Fruit fly (Drosophila melanogaster): ENCODE data around the gene CG13984.

CG13984 gene

DNA sequence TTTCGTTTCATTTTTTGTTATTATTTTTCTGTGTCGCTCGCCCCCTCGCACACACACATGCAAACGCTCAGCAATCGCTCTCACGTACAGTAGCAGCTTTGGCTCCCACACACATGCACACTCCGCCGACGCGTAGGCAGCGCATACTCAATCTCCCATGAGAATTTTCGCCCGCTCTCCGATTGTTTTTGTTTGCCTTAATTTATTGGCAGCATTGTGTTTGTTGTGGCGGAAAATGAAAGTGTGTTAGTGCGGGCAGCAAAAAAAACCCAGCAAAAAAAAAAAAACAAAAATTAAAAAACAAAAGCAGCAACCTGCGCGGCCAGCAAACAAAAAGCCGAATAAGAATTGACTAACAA lies 15.7 kb downstream of the CG13984 start:
- TF ChIP-seq topi (GFP tag; optimal IDR thresholded peaks at IDR 0.05) (no peak), CG16779 (tag; optimal IDR thresholded peaks at IDR 0.05) (peak; percentile 90), CG6276 (GFP tag; optimal IDR thresholded peaks at IDR 0.05) (peak; percentile 96), Smox (GFP tag; optimal IDR thresholded peaks at IDR 0.05) (no peak), lz (GFP tag; optimal IDR thresholded peaks at IDR 0.05) (no peak), Lpt (GFP tag; optimal IDR thresholded peaks at IDR 0.05) (peak; percentile 72), fd85E (GFP tag; optimal IDR thresholded peaks at IDR 0.05) (no peak), fd59A (GFP tag; optimal IDR thresholded peaks at IDR 0.05) (peak; percentile 22), Hr4 (GFP tag; optimal IDR thresholded peaks at IDR 0.05) (peak; percentile 35), Sox102F (GFP tag; optimal IDR thresholded peaks at IDR 0.05) (no peak), Blimp-1 (GFP tag; optimal IDR thresholded peaks at IDR 0.05) (peak; percentile 71), CG8119 (GFP tag; IDR thresholded peaks at IDR 0.05) (peak; percentile 85), Ets21C (GFP tag; optimal IDR thresholded peaks at IDR 0.05) (no peak), CG3032 (tag; optimal IDR thresholded peaks at IDR 0.05) (peak; percentile 72), spab (GFP tag; optimal IDR thresholded peaks at IDR 0.05) (no peak), esn (GFP tag; optimal IDR thresholded peaks at IDR 0.05) (peak; percentile 42), CG11762 (GFP tag; optimal IDR thresholded peaks at IDR 0.05; ENCODE audit: insufficient read depth) (peak; percentile 22), CG9139 (GFP tag; optimal IDR thresholded peaks at IDR 0.05) (no peak), CG10631 (GFP tag; optimal IDR thresholded peaks at IDR 0.05) (no peak), svp (GFP tag) (no peak), net (GFP tag; optimal IDR thresholded peaks at IDR 0.05) (no peak), cyc (GFP tag; optimal IDR thresholded peaks at IDR 0.05) (no peak), OdsH (GFP tag; optimal IDR thresholded peaks at IDR 0.05) (no peak), eg (GFP tag; IDR thresholded peaks at IDR 0.05) (peak; percentile 98), vri (GFP tag; optimal IDR thresholded peaks at IDR 0.05) (peak; percentile 68), Eip93F (GFP tag; optimal IDR thresholded peaks at IDR 0.05) (peak; percentile 15), CG8632 (GFP tag; optimal IDR thresholded peaks at IDR 0.05) (no peak), dac (GFP tag; optimal IDR thresholded peaks at IDR 0.05) (peak; percentile 42), CG3919 (GFP tag; optimal IDR thresholded peaks at IDR 0.05) (no peak), dsx (GFP tag; optimal IDR thresholded peaks at IDR 0.05; ENCODE audit: poor library complexity, severe bottlenecking) (no peak), Sox15 (GFP tag; optimal IDR thresholded peaks at IDR 0.05) (no peak), CG6163 (GFP tag; IDR thresholded peaks at IDR 0.05) (peak; percentile 97), CG15336 (GFP tag; IDR thresholded peaks at IDR 0.05) (peak; percentile 85), CG6854 (GFP tag; optimal IDR thresholded peaks at IDR 0.05) (peak; percentile 62), Eip75B (GFP tag; optimal IDR thresholded peaks at IDR 0.05) (no peak), CG7368 (GFP tag; optimal IDR thresholded peaks at IDR 0.05) (no peak), Eip78C (GFP tag) (no peak), CG11902 (GFP tag; optimal IDR thresholded peaks at IDR 0.05) (no peak), Hr39 (GFP tag; optimal IDR thresholded peaks at IDR 0.05) (no peak), Hr38 (GFP tag; optimal IDR thresholded peaks at IDR 0.05) (no peak), achi (GFP tag; optimal IDR thresholded peaks at IDR 0.05) (no peak), CG4318 (GFP tag; optimal IDR thresholded peaks at IDR 0.05) (no peak), CG8319 (GFP tag; optimal IDR thresholded peaks at IDR 0.05) (no peak), CG34406 (GFP tag; optimal IDR thresholded peaks at IDR 0.05) (no peak), CG1621 (tag; optimal IDR thresholded peaks at IDR 0.05) (no peak), acj6 (GFP tag; optimal IDR thresholded peaks at IDR 0.05) (no peak), Sox14 (GFP tag; optimal IDR thresholded peaks at IDR 0.05) (peak; percentile 30), CG6792 (GFP tag; optimal IDR thresholded peaks at IDR 0.05) (no peak), Ets96B (tag; optimal IDR thresholded peaks at IDR 0.05) (peak; percentile 82), fkh (GFP tag; optimal IDR thresholded peaks at IDR 0.05) (no peak), CG10669 (GFP tag; optimal IDR thresholded peaks at IDR 0.05) (peak; percentile 57), Gug (GFP tag; IDR thresholded peaks at IDR 0.05) (peak; percentile 79), Met (GFP tag; optimal IDR thresholded peaks at IDR 0.05) (no peak), CG31627 (GFP tag; optimal IDR thresholded peaks at IDR 0.05) (no peak)

Measured in whole organism, prepupa.